Fruit fly (Drosophila melanogaster) whole organism, embryonic: ENCODE measurements around the gene nudE.

ENCODE experiments used
- CG15011 ChIP-seq: fragments of 200-800 bp; sonication (Bioruptor generic); optimal IDR thresholded peaks from 3 replicates; lab custom pipeline; 2018; ENCODE audit warnings: missing biosample characterization, mild to moderate bottlenecking, missing genetic modification characterization
- Doc2 ChIP-seq: fragments of 200-800 bp; sonication (Bioruptor generic); IDR thresholded peaks from 2 replicates; pipeline ENCODE4 v1.3.6; 2022; ENCODE audit warnings: missing biosample characterization, missing genetic modification characterization
- Hr78 ChIP-seq, 2 experiments: fragments of 200-800 bp in 1 of 2; fragments of >200 bp in 1 of 2; sonication (Bioruptor generic) in 1 of 2; optimal IDR thresholded peaks; 2 replicates each; lab custom pipeline; 2017 to 2019; ENCODE audit warnings: missing biosample characterization in 2 of 2, missing genetic modification characterization in 2 of 2, mild to moderate bottlenecking in 1 of 2, moderate library complexity in 1 of 2
- fru ChIP-seq: fragments of >200 bp; optimal IDR thresholded peaks from 2 replicates; lab custom pipeline; 2017

- TF ChIP-seq Doc2 (GFP tag; lab: Robert Waterston, UW): no peak
- TF ChIP-seq CG15011 (GFP tag; lab: Kevin White, UChicago): no peak
- TF ChIP-seq Hr78 (GFP tag; optimal IDR thresholded peaks at IDR 0.05; lab: Kevin White, UChicago): no peak
- TF ChIP-seq fru (lab: Kevin White, UChicago): no peak
Measured at dm6 chr3L:9907719-9908170, 8.7 kb downstream of the nudE start, which contains the start of gene bma.
